Fruit fly (Drosophila melanogaster) S2 (cell line): Measurements from ENCODE around the gene Vha36-3.

Source experiments
- CG8478 ChIP-seq: fragments of >200 bp; optimal IDR thresholded peaks from 2 replicates; lab custom pipeline; 2018
- CTCF ChIP-seq, 2 experiments: fragments of >200 bp; optimal IDR thresholded peaks; 2 replicates each; lab custom pipeline; 2018

dm6 chrX:2553862-2554261, 26.5 kb downstream of the Vha36-3 start:
- TF ChIP-seq CG8478 (lab: Kevin White, UChicago), result no peak
- no peak for TF ChIP-seq CTCF (optimal IDR thresholded peaks at IDR 0.05; lab: Kevin White, UChicago)
